Fruit fly (Drosophila melanogaster) S2 (cell line): Measurements from ENCODE around the gene HERC2.
"Not testable (repeated sequence)": the region's sequence is repeated elsewhere in the genome, so short reads cannot be mapped to it uniquely, and the experiment has no call there.

Experiments used
- CG8478 ChIP-seq: fragments of >200 bp; optimal IDR thresholded peaks from 2 replicates; lab custom pipeline; 2018
- CTCF ChIP-seq, 2 experiments: fragments of >200 bp; optimal IDR thresholded peaks; 2 replicates each; lab custom pipeline; 2018

The HERC2 gene

DNA sequence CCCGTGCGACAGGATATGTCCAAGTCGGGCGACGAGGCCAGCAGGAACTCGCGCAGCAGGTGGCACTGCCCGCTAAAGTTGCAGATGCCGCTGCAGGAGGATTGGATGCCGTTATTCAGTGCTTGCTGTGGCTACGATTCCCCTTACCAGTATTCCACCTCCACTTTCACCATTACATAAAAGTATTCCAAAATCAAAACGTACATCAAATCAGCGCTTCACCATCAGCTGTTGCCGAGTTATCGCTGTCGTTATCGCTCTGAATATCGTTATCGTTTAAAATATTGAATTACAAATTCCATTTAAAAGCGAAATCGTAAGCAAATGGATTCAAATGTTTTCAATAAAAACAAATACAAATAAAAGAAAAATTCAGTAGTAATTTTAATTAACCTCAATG, 32.6 kb downstream of the HERC2 start, which contains the start of gene CG15456:
TSS of gene CG15456 (minus strand) at position 225 of the 400 bp plus-strand sequence.
- no peak for TF ChIP-seq CG8478 (lab: Kevin White, UChicago)
- no peak for TF ChIP-seq CTCF (optimal IDR thresholded peaks at IDR 0.05; lab: Kevin White, UChicago)

DNA sequence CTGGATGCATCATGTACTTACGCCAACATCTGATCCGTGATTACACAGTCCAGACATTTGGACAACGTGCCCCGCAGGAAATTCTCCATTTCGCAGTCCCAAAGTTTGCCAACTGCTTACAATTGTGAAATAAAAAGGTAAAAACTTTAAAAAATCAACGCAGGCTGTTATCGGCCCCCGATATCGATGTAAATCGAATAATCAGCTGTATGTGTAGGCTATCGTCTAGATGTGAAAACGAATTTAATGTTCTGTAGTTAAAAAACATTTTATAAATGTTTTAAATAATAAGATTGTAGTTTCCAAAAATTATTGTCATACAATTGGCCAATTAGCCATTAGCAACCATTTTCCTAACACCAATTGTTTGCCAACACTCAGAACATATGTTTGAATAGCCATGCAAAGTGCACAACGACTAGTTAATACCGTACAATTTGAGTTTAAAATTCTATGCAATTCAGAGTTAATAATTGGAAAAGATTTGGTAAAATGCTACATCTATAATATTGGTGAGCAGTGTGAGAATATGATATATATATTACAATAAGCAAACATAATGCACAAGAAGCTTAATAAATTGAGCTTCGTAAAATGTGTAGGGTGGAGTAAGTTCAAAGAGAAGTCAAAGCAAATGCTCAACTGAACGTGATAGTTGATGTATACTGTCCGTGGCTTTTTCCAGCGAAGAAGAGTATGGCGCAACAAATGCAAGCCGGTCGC, 35.4 kb downstream of the HERC2 start, which contains the start of the genes CG11710 and mal:
TSS of gene CG11710 (minus strand) at position 192 of the 723 bp plus-strand sequence.
TSS of gene mal (plus strand) at position 194 of the 723 bp plus-strand sequence.
- TF ChIP-seq CTCF (optimal IDR thresholded peaks at IDR 0.05; lab: Kevin White, UChicago) (no peak), CG8478 (lab: Kevin White, UChicago) (no peak)

DNA sequence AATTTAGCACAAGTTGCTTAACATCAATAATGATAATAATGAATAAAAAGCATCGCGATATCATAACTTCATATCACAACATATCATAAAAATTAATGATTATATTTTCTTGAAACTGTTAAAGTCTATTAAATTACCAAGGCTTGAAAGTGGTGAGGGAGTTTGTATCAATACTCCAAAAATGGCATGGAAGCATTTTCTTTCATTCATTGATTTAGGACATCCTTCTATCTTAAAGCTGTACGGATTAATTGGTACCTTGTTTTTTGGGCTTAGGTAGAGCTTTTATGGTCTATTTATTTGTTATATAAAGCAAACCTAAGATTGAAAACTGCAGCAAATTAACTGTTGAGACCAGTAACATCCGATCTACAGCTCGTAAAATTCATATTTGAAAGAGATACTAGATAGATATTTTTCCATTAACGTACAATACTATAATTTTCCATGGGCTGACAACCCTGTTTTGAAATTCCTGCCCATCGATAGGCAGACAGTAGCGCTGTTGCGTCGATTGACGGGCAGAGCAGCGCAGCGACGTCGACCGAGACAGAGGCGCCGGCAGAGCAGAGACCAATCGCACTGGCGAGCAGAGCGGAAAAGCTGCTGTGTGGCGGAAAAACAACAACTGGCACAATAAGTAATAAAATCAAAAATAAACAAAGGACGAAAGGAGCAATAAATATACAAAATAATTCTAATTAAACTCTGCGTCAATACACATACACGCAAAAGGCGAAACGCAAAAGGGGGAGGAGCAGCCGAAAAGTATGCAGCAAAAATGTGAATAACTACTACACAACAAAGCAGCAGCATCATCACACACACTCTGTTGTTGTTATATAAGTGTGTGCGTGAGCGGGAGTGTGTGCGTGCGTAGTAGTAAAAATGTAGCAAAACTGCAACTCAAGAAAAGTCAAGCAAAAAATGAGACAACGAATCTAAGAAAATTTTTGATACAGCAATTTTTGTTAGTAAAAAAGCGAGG, 39.4 kb downstream of the HERC2 start, which contains the start of gene CG1695:
TSS of gene CG1695 (plus strand) at position 606 of the 988 bp plus-strand sequence.
- TF ChIP-seq CTCF (optimal IDR thresholded peaks at IDR 0.05; lab: Kevin White, UChicago): no peak
- TF ChIP-seq CG8478 (lab: Kevin White, UChicago): no peak

DNA sequence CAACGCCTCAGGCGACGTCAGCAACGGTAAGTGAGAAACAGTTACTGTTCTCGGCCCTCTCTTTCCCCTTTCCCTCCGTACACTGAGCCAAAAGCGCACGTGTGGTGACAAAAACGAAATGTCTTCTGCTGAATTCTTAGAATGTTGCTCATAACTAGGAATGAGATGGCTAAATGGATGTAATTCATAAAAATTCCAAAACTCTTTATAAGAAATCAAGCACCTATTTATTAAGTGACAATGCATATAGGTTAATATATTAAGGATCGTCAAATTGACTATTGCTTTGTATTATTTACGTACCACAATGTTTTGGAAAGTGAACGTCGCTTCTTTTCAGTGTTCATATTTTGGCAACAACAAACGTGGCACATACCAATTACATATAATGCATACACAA, 40.3 kb downstream of the HERC2 start:
- TF ChIP-seq CG8478 (lab: Kevin White, UChicago) (no peak), CTCF (optimal IDR thresholded peaks at IDR 0.05; lab: Kevin White, UChicago) (no peak)

DNA sequence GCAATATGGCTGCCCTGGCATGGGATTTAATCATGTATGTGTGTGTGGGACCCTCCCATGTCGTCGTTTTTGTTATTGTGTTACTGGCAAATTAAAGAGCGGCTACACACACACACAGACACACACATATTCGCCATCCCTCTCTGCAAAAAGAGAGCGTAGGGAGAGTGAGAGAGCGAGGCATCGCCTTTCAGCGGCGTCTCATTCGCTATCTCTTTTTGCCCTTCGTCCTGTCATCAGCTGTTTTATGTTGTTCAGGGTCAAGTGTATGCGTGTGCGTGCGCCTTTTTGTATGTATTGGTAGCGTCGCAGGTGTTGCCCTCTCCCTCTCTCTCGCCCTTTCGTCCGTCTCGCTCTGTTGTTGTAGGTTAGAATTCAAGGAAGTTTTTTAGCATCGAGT, 42.7 kb downstream of the HERC2 start:
- no peak for TF ChIP-seq CG8478 (lab: Kevin White, UChicago)
- no peak for TF ChIP-seq CTCF (optimal IDR thresholded peaks at IDR 0.05; lab: Kevin White, UChicago)

DNA sequence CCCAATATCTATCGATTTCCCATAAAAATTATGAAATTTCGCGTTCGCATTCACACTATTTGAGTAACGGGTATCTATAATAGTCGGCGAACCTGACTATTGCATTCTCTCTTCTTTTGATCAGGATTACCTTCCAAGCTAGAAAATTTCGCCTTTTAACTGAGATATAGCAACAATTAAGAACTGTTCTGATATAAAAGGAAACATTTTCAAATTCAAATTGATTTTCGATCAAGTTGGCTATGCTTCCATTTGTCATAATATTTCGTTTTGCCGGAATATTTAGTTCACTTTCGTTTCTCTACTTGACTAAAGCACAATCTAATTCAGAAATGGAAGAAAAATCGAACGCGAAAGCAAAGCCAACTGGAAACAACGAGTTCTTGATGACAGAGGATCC, 51.9 kb downstream of the HERC2 start, which contains the start of gene CG42578:
TSS of gene CG42578 (plus strand) at position 301 of the 400 bp plus-strand sequence.
- TF ChIP-seq CTCF (optimal IDR thresholded peaks at IDR 0.05; lab: Kevin White, UChicago); CG8478 (lab: Kevin White, UChicago): not testable (repeated sequence)

DNA sequence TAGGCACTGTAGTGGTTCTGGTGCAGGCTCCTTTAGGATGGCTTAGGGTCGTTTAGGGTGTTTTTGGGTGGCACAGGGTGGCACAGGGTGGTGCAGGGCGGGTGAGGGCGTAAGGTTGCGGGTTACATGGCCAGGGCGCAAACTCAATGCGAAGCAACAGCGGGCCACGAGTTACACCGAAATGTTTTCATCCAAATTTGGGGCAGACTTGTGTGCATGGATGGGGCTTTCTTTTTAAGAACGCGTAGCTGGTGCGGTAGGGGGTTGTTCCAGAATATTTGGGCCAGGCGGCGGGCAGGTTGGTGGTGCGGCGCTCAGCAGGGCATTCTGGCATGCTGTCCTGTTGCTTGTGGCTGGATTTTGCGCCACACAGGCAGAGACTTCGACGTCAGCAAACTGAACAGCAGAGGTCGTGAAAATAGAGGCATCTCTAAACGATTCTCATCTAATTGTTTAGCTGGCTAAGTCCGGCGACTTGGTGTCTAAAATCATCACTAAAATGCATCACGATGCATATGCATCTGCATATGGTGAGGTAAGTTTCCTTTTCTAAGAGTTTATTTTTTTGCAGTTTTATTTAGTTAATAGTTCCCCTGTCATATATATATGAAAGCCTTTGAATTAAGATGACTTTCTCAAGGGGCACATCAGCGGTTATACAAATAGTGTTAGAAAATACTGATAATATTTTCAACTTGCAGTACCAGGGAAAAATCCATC, 53.8 kb downstream of the HERC2 start:
- no peak for TF ChIP-seq CTCF (optimal IDR thresholded peaks at IDR 0.05; lab: Kevin White, UChicago)
- TF ChIP-seq CG8478 (lab: Kevin White, UChicago): no peak

DNA sequence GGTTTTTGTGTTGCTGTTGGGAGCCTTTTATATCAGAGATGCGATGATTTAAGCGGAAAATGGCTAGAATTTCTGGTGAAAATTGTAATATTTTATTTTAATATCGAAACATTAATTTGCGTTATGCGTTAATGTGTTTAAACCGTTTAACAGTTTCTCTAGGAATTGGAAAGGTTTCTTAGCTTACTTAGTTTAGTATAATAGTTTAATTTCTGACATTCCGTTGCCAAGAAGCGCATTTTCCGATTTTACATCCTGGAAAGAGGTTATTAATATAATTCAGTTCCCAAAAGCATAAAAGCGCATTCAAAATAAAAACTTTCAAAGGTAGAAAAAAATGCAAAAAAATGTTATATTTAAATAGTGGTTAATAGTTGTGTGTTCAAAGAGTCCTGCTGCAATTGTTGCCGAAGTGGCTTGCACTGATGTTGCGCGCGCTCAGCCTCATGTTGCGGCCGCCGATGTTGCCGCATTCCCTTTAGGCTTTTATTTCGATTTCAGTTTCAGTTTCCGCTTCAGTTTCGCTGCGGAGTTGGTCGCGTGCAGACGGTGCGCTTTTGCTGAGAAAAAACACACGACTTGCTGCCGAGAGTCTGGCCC, 54.7 kb downstream of the HERC2 start, which contains the start of gene tbc:
TSS of gene tbc (plus strand) at position 504 of the 600 bp plus-strand sequence.
- no peak for TF ChIP-seq CG8478 (lab: Kevin White, UChicago)
- no peak for TF ChIP-seq CTCF (optimal IDR thresholded peaks at IDR 0.05; lab: Kevin White, UChicago)
